Fruit fly (Drosophila melanogaster): ENCODE data around the gene CG46525.

Gene CG46525

DNA sequence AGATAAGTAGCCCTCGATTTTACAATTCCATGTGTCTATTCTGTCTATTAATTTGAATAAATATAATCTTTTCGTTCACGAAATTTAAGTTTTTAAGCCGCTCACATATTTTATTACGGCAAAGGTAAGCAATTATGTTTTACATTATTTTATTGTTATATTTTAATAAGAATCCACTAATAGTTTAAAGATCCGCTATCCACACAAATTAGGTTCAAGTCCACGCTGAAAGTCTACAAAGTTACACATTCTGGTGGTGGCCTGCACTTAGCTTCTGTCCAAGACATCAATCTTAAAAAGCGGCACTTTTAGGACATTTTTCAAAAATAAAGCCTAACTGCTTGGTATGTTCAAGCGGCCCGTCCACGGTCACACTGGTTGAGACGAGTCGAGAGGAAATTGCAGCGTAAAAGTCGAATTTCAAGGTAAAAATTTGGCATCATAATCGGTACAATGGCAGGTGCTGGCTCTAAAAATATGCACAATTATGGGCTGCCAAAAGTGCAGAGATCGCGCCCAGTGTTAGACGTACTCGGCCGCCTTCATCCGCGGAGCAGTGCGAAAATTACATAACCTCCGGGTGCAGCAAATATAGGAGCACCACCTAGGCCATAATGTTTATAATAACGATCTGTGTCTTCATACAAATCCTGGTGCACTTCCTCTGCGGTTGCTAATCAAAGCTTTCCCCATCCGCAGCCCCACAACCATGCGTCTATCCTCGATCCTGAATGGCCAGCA, at the start of gene CG46525, which contains the start of gene UQCR-Q (continued):
- no peak for TF ChIP-seq CG30431 (GFP tag; optimal IDR thresholded peaks at IDR 0.05)
- TF ChIP-seq Bteb2 (GFP tag; optimal IDR thresholded peaks at IDR 0.05) = no peak
- TF ChIP-seq HmgD (GFP tag; optimal IDR thresholded peaks at IDR 0.05) = peak; percentile 8
- TF ChIP-seq yki (optimal IDR thresholded peaks at IDR 0.05) = no peak
- 0 out of 2 replicates have a peak, but pooled peaks have one; percentile 16 for TF ChIP-seq tna (GFP tag; IDR thresholded peaks at IDR 0.05; ENCODE audit: partially characterized antibody)
- TF ChIP-seq Dip2 (GFP tag; IDR thresholded peaks at IDR 0.05) = no peak
- TF ChIP-seq mam (GFP tag; optimal IDR thresholded peaks at IDR 0.05) = no peak
- TF ChIP-seq maf-S (GFP tag; optimal IDR thresholded peaks at IDR 0.05) = no peak
- TF ChIP-seq bsh (GFP tag; optimal IDR thresholded peaks at IDR 0.05) = no peak
- no peak for TF ChIP-seq repo (GFP tag; optimal IDR thresholded peaks at IDR 0.05)
- no peak for TF ChIP-seq Dfd (GFP tag; optimal IDR thresholded peaks at IDR 0.05)
- TF ChIP-seq CG14050 (GFP tag; IDR thresholded peaks at IDR 0.05) = no peak
- TF ChIP-seq schlank (tag; optimal IDR thresholded peaks at IDR 0.05) = no peak
- TF ChIP-seq CG7745 (tag; optimal IDR thresholded peaks at IDR 0.05) = no peak
- TF ChIP-seq bowl (GFP tag; IDR thresholded peaks at IDR 0.05) = no peak
- no peak for TF ChIP-seq nau (GFP tag; optimal IDR thresholded peaks at IDR 0.05)
- peak; percentile 48 for TF ChIP-seq CG16813 (GFP tag; IDR thresholded peaks at IDR 0.05; ENCODE audit: partially characterized antibody)
- TF ChIP-seq bcd (GFP tag; optimal IDR thresholded peaks at IDR 0.05) = no peak
- TF ChIP-seq mirr (GFP tag; optimal IDR thresholded peaks at IDR 0.05) = no peak
- TF ChIP-seq CG11085 (GFP tag; IDR thresholded peaks at IDR 0.05) = no peak
- TF ChIP-seq CG11695 (GFP tag; IDR thresholded peaks at IDR 0.05) = no peak
- TF ChIP-seq Dll (GFP tag; IDR thresholded peaks at IDR 0.05; ENCODE audit: partially characterized antibody) = 0 out of 4 replicates have a peak, but pooled peaks have one; percentile 20
- TF ChIP-seq trh (GFP tag; optimal IDR thresholded peaks at IDR 0.05) = no peak
- no peak; the same call in 1 of the 2 replicates for TF ChIP-seq CG32532 (GFP tag; IDR thresholded peaks at IDR 0.05)
- no peak for TF ChIP-seq CG4360 (GFP tag; IDR thresholded peaks at IDR 0.05)
- no peak for TF ChIP-seq sens-2 (GFP tag; IDR thresholded peaks at IDR 0.05)
- TF ChIP-seq CG42726 (GFP tag; IDR thresholded peaks at IDR 0.05; ENCODE audit: partially characterized antibody) = peak; percentile 62
- TF ChIP-seq Asciz (GFP tag; optimal IDR thresholded peaks at IDR 0.05) = no peak
- peak; percentile 68 for TF ChIP-seq YL-1 (GFP tag; optimal IDR thresholded peaks at IDR 0.05)
- no peak for TF ChIP-seq Drgx (GFP tag; IDR thresholded peaks at IDR 0.05)
- no peak for TF ChIP-seq ro (GFP tag; IDR thresholded peaks at IDR 0.05)
- TF ChIP-seq sc (optimal IDR thresholded peaks at IDR 0.05) = no peak
- TF ChIP-seq sc (GFP tag; optimal IDR thresholded peaks at IDR 0.05) = no peak
- peak; percentile 46 for TF ChIP-seq CoRest (tag; optimal IDR thresholded peaks at IDR 0.05)
- TF ChIP-seq Lhr (GFP tag; optimal IDR thresholded peaks at IDR 0.05) = peak; percentile 97
- no peak for TF ChIP-seq Optix (GFP tag; IDR thresholded peaks at IDR 0.05)
- no peak for TF ChIP-seq disco-r (GFP tag; optimal IDR thresholded peaks at IDR 0.05)
- TF ChIP-seq CG7556 (GFP tag; optimal IDR thresholded peaks at IDR 0.05) = no peak
- TF ChIP-seq CG11247 (GFP tag; IDR thresholded peaks at IDR 0.05) = no peak
- no peak for TF ChIP-seq CG32772 (GFP tag; IDR thresholded peaks at IDR 0.05)
- no peak for TF ChIP-seq CG15269 (tag; optimal IDR thresholded peaks at IDR 0.05)
- no peak for TF ChIP-seq usp (GFP tag; optimal IDR thresholded peaks at IDR 0.05)
- TF ChIP-seq Blimp-1 (GFP tag; optimal IDR thresholded peaks at IDR 0.05) = no peak
- TF ChIP-seq wek (GFP tag; optimal IDR thresholded peaks at IDR 0.05) = no peak
- TF ChIP-seq zen (tag; optimal IDR thresholded peaks at IDR 0.05) = peak; percentile 45
- TF ChIP-seq Neu2 (GFP tag; optimal IDR thresholded peaks at IDR 0.05; ENCODE audit: borderline replicate concordance) = no peak
- TF ChIP-seq Xrp1 (GFP tag; IDR thresholded peaks at IDR 0.05) = no peak
- TF ChIP-seq CG13123 (GFP tag; optimal IDR thresholded peaks at IDR 0.05) = no peak
- TF ChIP-seq CG1792 (GFP tag; optimal IDR thresholded peaks at IDR 0.05) = no peak
- TF ChIP-seq PHDP (tag; optimal IDR thresholded peaks at IDR 0.05) = no peak
